Worm (Caenorhabditis elegans) whole organism, L4/young adult: ENCODE measurements around the gene W06H8.2.

ENCODE experiments used
- W03F9.2 ChIP-seq: fragments of 150-350 bp; optimal IDR thresholded peaks from 2 replicates; lab custom pipeline; 2014; ENCODE audit warnings: missing biosample characterization, missing genetic modification characterization
- dao-5 ChIP-seq: sonication (generic microtip); optimal IDR thresholded peaks from 2 replicates; lab custom pipeline; 2016; ENCODE audit warnings: missing genotype, missing genetic modification characterization, moderate library complexity, missing compliant biosample characterization
- him-1 ChIP-seq: sonication (generic microtip); optimal IDR thresholded peaks from 2 replicates; lab custom pipeline; 2016; ENCODE audit warnings: missing genotype, missing genetic modification reagents, missing genetic modification characterization, missing compliant biosample characterization

Gene W06H8.2

ce11 chrV:6222171-6222733, 15.7 kb downstream of the W06H8.2 start:
- TF ChIP-seq W03F9.2 (tag; lab: Kevin White, UChicago) (no peak), him-1 (tag; lab: Kevin White, UChicago) (no peak), dao-5 (tag; lab: Kevin White, UChicago) (no peak)

ce11 chrV:6222779-6223276, 16.3 kb downstream of the W06H8.2 start:
- TF ChIP-seq him-1 (tag; lab: Kevin White, UChicago) (no peak), dao-5 (tag; lab: Kevin White, UChicago) (no peak), W03F9.2 (tag; lab: Kevin White, UChicago) (no peak)

- TF ChIP-seq W03F9.2 (tag; lab: Kevin White, UChicago) (no peak), him-1 (tag; lab: Kevin White, UChicago) (no peak), dao-5 (tag; lab: Kevin White, UChicago) (no peak)
Measured at ce11 chrV:6223315-6224018, 16.9 kb downstream of the W06H8.2 start.

ce11 chrV:6224019-6224335, 17.4 kb downstream of the W06H8.2 start:
- no peak for TF ChIP-seq dao-5 (tag; lab: Kevin White, UChicago)
- TF ChIP-seq W03F9.2 (tag; lab: Kevin White, UChicago), result no peak
- TF ChIP-seq him-1 (tag; lab: Kevin White, UChicago), result no peak

- peak; percentile 94 for TF ChIP-seq him-1 (tag; lab: Kevin White, UChicago)
- TF ChIP-seq W03F9.2 (tag; lab: Kevin White, UChicago), result peak; percentile 54
- no peak for TF ChIP-seq dao-5 (tag; lab: Kevin White, UChicago)
Measured at ce11 chrV:6224494-6224959, 18.0 kb downstream of the W06H8.2 start.

ce11 chrV:6224984-6225617, 18.5 kb downstream of the W06H8.2 start:
- no peak for TF ChIP-seq dao-5 (tag; lab: Kevin White, UChicago)
- no peak for TF ChIP-seq W03F9.2 (tag; lab: Kevin White, UChicago)
- TF ChIP-seq him-1 (tag; lab: Kevin White, UChicago), result no peak

- TF ChIP-seq dao-5 (tag; lab: Kevin White, UChicago) (no peak), W03F9.2 (tag; lab: Kevin White, UChicago) (no peak), him-1 (tag; lab: Kevin White, UChicago) (no peak)
Measured at ce11 chrV:6225745-6226528, 19.4 kb downstream of the W06H8.2 start.

ce11 chrV:6226530-6227125, 20.1 kb downstream of the W06H8.2 start, which contains the start of gene W06H8.6:
TSS of gene W06H8.6 (minus strand) at chrV:6227010.
- TF ChIP-seq dao-5 (tag; lab: Kevin White, UChicago), result no peak
- TF ChIP-seq him-1 (tag; lab: Kevin White, UChicago), result no peak
- TF ChIP-seq W03F9.2 (tag; lab: Kevin White, UChicago), result no peak

ce11 chrV:6227326-6228246, 21.0 kb downstream of the W06H8.2 start:
- TF ChIP-seq him-1 (tag; lab: Kevin White, UChicago) (peak; percentile 90), dao-5 (tag; lab: Kevin White, UChicago) (peak; percentile 5), W03F9.2 (tag; lab: Kevin White, UChicago) (peak; percentile 75)

ce11 chrV:6228400-6228895, 21.9 kb downstream of the W06H8.2 start:
- TF ChIP-seq dao-5 (tag; lab: Kevin White, UChicago) (no peak), him-1 (tag; lab: Kevin White, UChicago) (no peak), W03F9.2 (tag; lab: Kevin White, UChicago) (no peak)

ce11 chrV:6228920-6229456, 22.4 kb downstream of the W06H8.2 start:
- TF ChIP-seq W03F9.2 (tag; lab: Kevin White, UChicago), result no peak
- no peak for TF ChIP-seq dao-5 (tag; lab: Kevin White, UChicago)
- no peak for TF ChIP-seq him-1 (tag; lab: Kevin White, UChicago)
